Worm (Caenorhabditis elegans) whole organism, L2 larva: ENCODE results near the gene T28A8.8.

Source experiments
- aly-2 ChIP-seq: fragments of 150-350 bp; optimal IDR thresholded peaks from 2 replicates; lab custom pipeline; 2014; ENCODE audit warnings: missing biosample characterization, missing genetic modification characterization
- ceh-16 ChIP-seq: fragments of 150-350 bp; optimal IDR thresholded peaks from 2 replicates; lab custom pipeline; 2014; ENCODE audit warnings: missing biosample characterization, missing genetic modification characterization
- dmd-4 ChIP-seq: sonication (generic microtip); optimal IDR thresholded peaks from 2 replicates; lab custom pipeline; 2017; ENCODE audit warnings: missing biosample characterization, missing genetic modification characterization
- egl-27 ChIP-seq: sonication (generic microtip); optimal IDR thresholded peaks from 3 replicates; lab custom pipeline; 2017; ENCODE audit warnings: missing biosample characterization, missing genetic modification reagents, missing genetic modification characterization
- elt-3 ChIP-seq: sonication (generic microtip); optimal IDR thresholded peaks from 2 replicates; lab custom pipeline; 2017; ENCODE audit warnings: missing biosample characterization, missing genetic modification characterization
- lin-39 ChIP-seq: fragments of 150-350 bp; optimal IDR thresholded peaks from 2 replicates; lab custom pipeline; 2014; ENCODE audit warnings: missing biosample characterization, missing genetic modification reagents, missing genetic modification characterization
- nhr-12 ChIP-seq: fragments of 150-350 bp; optimal IDR thresholded peaks from 2 replicates; lab custom pipeline; 2014; ENCODE audit warnings: missing biosample characterization, missing genetic modification characterization
- nhr-237 ChIP-seq: fragments of 150-350 bp; optimal IDR thresholded peaks from 2 replicates; lab custom pipeline; 2014; ENCODE audit warnings: missing biosample characterization, missing genetic modification characterization
- nhr-25 ChIP-seq: fragments of 150-350 bp; sonication (generic microtip); optimal IDR thresholded peaks from 3 replicates; lab custom pipeline; 2014; ENCODE audit warnings: missing biosample characterization, missing genetic modification characterization
- nhr-77 ChIP-seq: fragments of 150-350 bp; optimal IDR thresholded peaks from 2 replicates; lab custom pipeline; 2014; ENCODE audit warnings: missing biosample characterization, missing genetic modification characterization
- peb-1 ChIP-seq: fragments of 150-350 bp; optimal IDR thresholded peaks from 2 replicates; lab custom pipeline; 2014; ENCODE audit warnings: missing biosample characterization, missing genetic modification characterization

DNA sequence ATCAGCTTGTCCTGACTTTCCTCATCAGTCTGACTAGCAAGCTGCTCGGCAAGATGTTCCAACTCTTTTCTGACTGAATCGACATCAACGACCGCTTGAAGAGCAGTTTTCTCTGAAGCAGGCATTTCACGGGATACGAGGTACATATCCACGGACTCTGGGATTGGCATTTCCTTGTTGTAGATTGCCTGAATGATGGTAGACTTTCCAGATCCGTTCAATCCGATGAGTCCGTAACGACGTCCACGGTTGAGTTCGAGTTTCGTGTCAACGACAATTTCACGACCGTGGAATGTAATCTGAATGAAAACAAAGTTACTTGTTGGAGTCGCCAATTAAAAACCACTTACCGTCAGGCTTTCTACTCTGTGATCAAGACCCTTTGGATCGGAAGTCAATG lies 41.1 kb upstream of the T28A8.8 start:
- TF ChIP-seq elt-3 (tag; lab: Kevin White, UChicago) (no peak), ceh-16 (tag; lab: Kevin White, UChicago) (no peak), egl-27 (no peak), peb-1 (tag; lab: Kevin White, UChicago) (no peak), nhr-12 (no peak), aly-2 (tag; lab: Kevin White, UChicago) (no peak), nhr-25 (tag; lab: Kevin White, UChicago) (no peak), dmd-4 (tag; lab: Kevin White, UChicago) (no peak), nhr-237 (tag; lab: Kevin White, UChicago) (no peak), lin-39 (tag; lab: Kevin White, UChicago) (no peak), nhr-77 (tag; lab: Kevin White, UChicago) (no peak)
